Worm (Caenorhabditis elegans): ENCODE measurements around the gene set-17.

- TF ChIP-seq ama-1 (optimal IDR thresholded peaks at IDR 0.05) (no peak), B0310.2 (tag; optimal IDR thresholded peaks at IDR 0.05) (no peak), flt-1 (GFP tag; IDR thresholded peaks at IDR 0.05) (no peak), hnd-1 (tag; optimal IDR thresholded peaks at IDR 0.05) (no peak), F13C5.2 (tag; optimal IDR thresholded peaks at IDR 0.05) (no peak), ceh-36 (tag; optimal IDR thresholded peaks at IDR 0.05) (no peak), hmg-4 (GFP tag; optimal IDR thresholded peaks at IDR 0.05) (no peak), aly-1 (tag; optimal IDR thresholded peaks at IDR 0.05) (no peak), ets-7 (tag; optimal IDR thresholded peaks at IDR 0.05) (no peak), scrt-1 (GFP tag; IDR thresholded peaks at IDR 0.05) (no peak), sea-1 (GFP tag; conservative IDR thresholded peaks at IDR 0.05) (no peak), pes-1 (GFP tag; IDR thresholded peaks at IDR 0.05) (no peak)
Observed at ce11 chrII:8933693-8934432, 6.4 kb downstream of the set-17 start, which contains the start of gene T21B10.3.

Measured in whole organism, early embryonic.